Worm (Caenorhabditis elegans) whole organism, L4/young adult: ENCODE data around the gene F42H10.3.

Source experiments
- dao-5 ChIP-seq: sonication (generic microtip); optimal IDR thresholded peaks from 2 replicates; lab custom pipeline; 2016; ENCODE audit warnings: missing genotype, missing genetic modification characterization, moderate library complexity, missing compliant biosample characterization
- him-1 ChIP-seq: sonication (generic microtip); optimal IDR thresholded peaks from 2 replicates; lab custom pipeline; 2016; ENCODE audit warnings: missing genotype, missing genetic modification reagents, missing genetic modification characterization, missing compliant biosample characterization

ce11 chrIII:8435074-8435473 lies 48.9 kb upstream of the F42H10.3 start, which contains the start of gene ZK1236.9:
- TF ChIP-seq dao-5 (tag; lab: Kevin White, UChicago) = no peak
- no peak for TF ChIP-seq him-1 (tag; lab: Kevin White, UChicago)
